Worm (Caenorhabditis elegans): Measurements from ENCODE around the gene sulp-4.

- no peak for TF ChIP-seq dao-5 (tag; optimal IDR thresholded peaks at IDR 0.05)
- TF ChIP-seq him-1 (tag; optimal IDR thresholded peaks at IDR 0.05): no peak
Measured at ce11 chrV:11868142-11868541, 7.0 kb upstream of the sulp-4 start, which contains the start of gene R13H4.7.
